Worm (Caenorhabditis elegans) whole organism, L4 larva: ENCODE results near the gene F37A4.1.
A peak's percentile ranks its signal among the peaks of the same experiment; 100 is the strongest.

ENCODE experiments used
- F44E2.7 ChIP-seq: fragments of 200-800 bp; sonication (Bioruptor generic); IDR thresholded peaks from 2 replicates; pipeline ENCODE4 v2.1.2; 2022; ENCODE audit warnings: missing genetic modification characterization, missing compliant biosample characterization
- R02D3.7 ChIP-seq: fragments of 150-350 bp; sonication (generic microtip); optimal IDR thresholded peaks from 3 replicates; lab custom pipeline; 2014; ENCODE audit warnings: missing biosample characterization, missing genetic modification characterization
- T20F7.1 ChIP-seq: fragments of 200-800 bp; sonication (Bioruptor generic); optimal IDR thresholded peaks from 2 replicates; lab custom pipeline; 2018; ENCODE audit warnings: mild to moderate bottlenecking, missing genetic modification characterization, missing compliant biosample characterization
- T26A8.4 ChIP-seq: fragments of 200-800 bp; sonication (Bioruptor generic); IDR thresholded peaks from 2 replicates; pipeline ENCODE4 v1.3.6; 2022; ENCODE audit warnings: missing genetic modification characterization, missing compliant biosample characterization
- ZK337.2 ChIP-seq: fragments of 200-800 bp; sonication (Bioruptor generic); IDR thresholded peaks from 2 replicates; pipeline ENCODE4 v1.3.6; 2022; ENCODE audit warnings: missing genetic modification reagents, missing genetic modification characterization, missing compliant biosample characterization
- aly-2 ChIP-seq: sonication (generic microtip); optimal IDR thresholded peaks from 2 replicates; lab custom pipeline; 2018; ENCODE audit warnings: missing biosample characterization, missing genetic modification characterization
- ama-1 ChIP-seq: fragments of 150-350 bp; optimal IDR thresholded peaks from 2 replicates; lab custom pipeline; 2014; ENCODE audit warnings: inconsistent platforms, mixed read lengths
- arid-1 ChIP-seq: fragments of 200-800 bp; sonication (Bioruptor generic); conservative IDR thresholded peaks from 2 replicates; pipeline ENCODE4 v1.3.6; 2022; ENCODE audit warnings: missing genetic modification reagents, missing genetic modification characterization, missing compliant biosample characterization
- ceh-28 ChIP-seq: fragments of 150-350 bp; optimal IDR thresholded peaks from 2 replicates; lab custom pipeline; 2014; ENCODE audit warnings: missing biosample characterization, missing genetic modification reagents, missing genetic modification characterization
- ceh-82 ChIP-seq: sonication (generic microtip); optimal IDR thresholded peaks from 2 replicates; lab custom pipeline; 2017; ENCODE audit warnings: missing biosample characterization, missing genetic modification characterization
- ces-1 ChIP-seq: fragments of 150-350 bp; sonication (generic microtip); optimal IDR thresholded peaks from 4 replicates; lab custom pipeline; 2014; ENCODE audit warnings: missing biosample characterization, missing genetic modification reagents, missing genetic modification characterization
- daf-12 ChIP-seq: fragments of 150-350 bp; optimal IDR thresholded peaks from 2 replicates; lab custom pipeline; 2014; ENCODE audit warnings: missing biosample characterization, missing genetic modification reagents, missing genetic modification characterization
- daf-19 ChIP-seq: fragments of 200-800 bp; sonication (Bioruptor generic); conservative IDR thresholded peaks from 2 replicates; pipeline ENCODE4 v1.3.6; 2022; ENCODE audit warnings: missing genetic modification characterization, missing compliant biosample characterization
- dmd-9 ChIP-seq: fragments of 200-800 bp; sonication (Bioruptor generic); IDR thresholded peaks from 2 replicates; pipeline ENCODE4 v1.3.6; 2022; ENCODE audit warnings: missing genetic modification reagents, missing genetic modification characterization, missing compliant biosample characterization
- dpl-1 ChIP-seq: fragments of 150-350 bp; optimal IDR thresholded peaks from 2 replicates; lab custom pipeline; 2014; ENCODE audit warnings: missing biosample characterization, missing genetic modification reagents, missing genetic modification characterization
- duxl-1 ChIP-seq: sonication (generic microtip); optimal IDR thresholded peaks from 2 replicates; lab custom pipeline; 2016; ENCODE audit warnings: mild to moderate bottlenecking, missing genetic modification characterization, moderate library complexity, missing compliant biosample characterization; ENCODE audit not compliant: poor library complexity
- egl-43 ChIP-seq: fragments of 200-800 bp; sonication (Bioruptor generic); IDR thresholded peaks from 2 replicates; pipeline ENCODE4 v1.3.6; 2022; ENCODE audit warnings: missing genetic modification reagents, missing genetic modification characterization, missing compliant biosample characterization
- hif-1 ChIP-seq, 2 experiments: sonication (generic microtip); optimal IDR thresholded peaks; 2 replicates each; lab custom pipeline; 2016 to 2017; ENCODE audit warnings: missing compliant biosample characterization in 2 of 2, missing genetic modification characterization in 2 of 2, missing genetic modification reagents in 2 of 2, missing genotype in 2 of 2, mild to moderate bottlenecking in 1 of 2
- hlh-30 ChIP-seq: sonication (generic microtip); optimal IDR thresholded peaks from 2 replicates; lab custom pipeline; 2017; ENCODE audit warnings: antibody characterized with exemption, mild to moderate bottlenecking, missing genetic modification characterization, missing compliant biosample characterization; ENCODE audit not compliant: insufficient read depth
- hmg-1.1 ChIP-seq: fragments of 200-800 bp; sonication (Bioruptor generic); IDR thresholded peaks from 2 replicates; pipeline ENCODE4 v1.3.6; 2022; ENCODE audit warnings: missing genetic modification reagents, missing genetic modification characterization, missing compliant biosample characterization
- jun-1 ChIP-seq: fragments of 150-350 bp; optimal IDR thresholded peaks from 2 replicates; lab custom pipeline; 2014; ENCODE audit warnings: missing biosample characterization, missing genetic modification reagents, missing genetic modification characterization
- lim-7 ChIP-seq: fragments of 200-800 bp; sonication (Bioruptor generic); IDR thresholded peaks from 2 replicates; pipeline ENCODE4 v1.3.6; 2022; ENCODE audit warnings: missing genetic modification characterization, missing compliant biosample characterization
- lin-13 ChIP-seq: fragments of 150-350 bp; optimal IDR thresholded peaks from 2 replicates; lab custom pipeline; 2014; ENCODE audit warnings: missing biosample characterization, missing genetic modification reagents, missing genetic modification characterization
- lin-15B ChIP-seq: fragments of 150-350 bp; sonication (generic microtip); optimal IDR thresholded peaks from 3 replicates; lab custom pipeline; 2014; ENCODE audit warnings: missing biosample characterization, missing genetic modification characterization
- lin-29 ChIP-seq: fragments of 200-800 bp; sonication (Bioruptor generic); IDR thresholded peaks from 2 replicates; pipeline ENCODE4 v1.3.6; 2022; ENCODE audit warnings: missing genetic modification reagents, missing genetic modification characterization, missing compliant biosample characterization
- lin-38 ChIP-seq: fragments of 200-800 bp; sonication (Bioruptor generic); IDR thresholded peaks from 2 replicates; pipeline ENCODE4 v1.3.6; 2022; ENCODE audit warnings: missing genetic modification reagents, missing genetic modification characterization, missing compliant biosample characterization
- lin-39 ChIP-seq: fragments of 150-350 bp; optimal IDR thresholded peaks from 2 replicates; lab custom pipeline; 2014; ENCODE audit warnings: missing biosample characterization, missing genetic modification reagents, missing genetic modification characterization
- lir-3 ChIP-seq: sonication (generic microtip); optimal IDR thresholded peaks from 2 replicates; lab custom pipeline; 2016; ENCODE audit warnings: mild to moderate bottlenecking, missing genetic modification characterization, missing compliant biosample characterization
- mdt-29 ChIP-seq: fragments of 200-800 bp; sonication (Bioruptor generic); IDR thresholded peaks from 2 replicates; pipeline ENCODE4 v1.3.6; 2022; ENCODE audit warnings: missing genetic modification reagents, missing genetic modification characterization, missing compliant biosample characterization
- mep-1 ChIP-seq: fragments of 150-350 bp; sonication (generic microtip); optimal IDR thresholded peaks from 3 replicates; lab custom pipeline; 2014; ENCODE audit warnings: missing biosample characterization, missing genetic modification characterization
- nhr-10 ChIP-seq: fragments of 150-350 bp; optimal IDR thresholded peaks from 2 replicates; lab custom pipeline; 2014; ENCODE audit warnings: missing biosample characterization, missing genetic modification characterization
- nhr-237 ChIP-seq: sonication (generic microtip); optimal IDR thresholded peaks from 2 replicates; lab custom pipeline; 2017; ENCODE audit warnings: missing biosample characterization, missing genetic modification characterization
- nhr-25 ChIP-seq: sonication (generic microtip); optimal IDR thresholded peaks from 2 replicates; lab custom pipeline; 2017; ENCODE audit warnings: missing genetic modification characterization, mild to moderate bottlenecking, missing compliant biosample characterization, antibody characterized with exemption, moderate library complexity, borderline replicate concordance; ENCODE audit not compliant: insufficient read depth
- nhr-42 ChIP-seq: fragments of 200-800 bp; sonication (Bioruptor generic); IDR thresholded peaks from 2 replicates; pipeline ENCODE4 v1.3.6; 2022; ENCODE audit warnings: missing genetic modification characterization, missing compliant biosample characterization
- nhr-48 ChIP-seq: sonication (generic microtip); optimal IDR thresholded peaks from 2 replicates; lab custom pipeline; 2016; ENCODE audit warnings: mild to moderate bottlenecking, missing genetic modification characterization, missing compliant biosample characterization
- nhr-77 ChIP-seq: fragments of 150-350 bp; optimal IDR thresholded peaks from 2 replicates; lab custom pipeline; 2014; ENCODE audit warnings: missing biosample characterization, missing genetic modification characterization
- pha-4 ChIP-seq, 2 experiments: fragments of 150-350 bp in 1 of 2; fragments of 200-800 bp in 1 of 2; sonication (Bioruptor generic) in 1 of 2; IDR thresholded peaks in 1 of 2; optimal IDR thresholded peaks in 1 of 2; 2 replicates each; pipeline versions ENCODE4 v1.3.6 to Lab custom; 2014 to 2022; ENCODE audit warnings: missing genetic modification characterization in 2 of 2, missing genetic modification reagents in 2 of 2, missing biosample characterization in 1 of 2, missing compliant biosample characterization in 1 of 2
- pqm-1 ChIP-seq: sonication (generic microtip); optimal IDR thresholded peaks from 2 replicates; lab custom pipeline; 2017; ENCODE audit warnings: missing biosample characterization, missing genetic modification characterization
- sdz-12 ChIP-seq: fragments of 200-800 bp; sonication (Bioruptor generic); optimal IDR thresholded peaks from 2 replicates; lab custom pipeline; 2018; ENCODE audit warnings: mild to moderate bottlenecking, missing genetic modification characterization, missing compliant biosample characterization
- skn-1 ChIP-seq: fragments of 150-350 bp; optimal IDR thresholded peaks from 2 replicates; lab custom pipeline; 2014; ENCODE audit warnings: missing biosample characterization, missing genetic modification characterization
- snpc-1.2 ChIP-seq: fragments of 200-800 bp; sonication (Bioruptor generic); IDR thresholded peaks from 2 replicates; pipeline ENCODE4 v1.3.6; 2022; ENCODE audit warnings: missing genetic modification reagents, missing genetic modification characterization, missing compliant biosample characterization
- tag-97 ChIP-seq: fragments of 200-800 bp; sonication (Bioruptor generic); IDR thresholded peaks from 2 replicates; pipeline ENCODE4 v1.3.6; 2022; ENCODE audit warnings: missing genetic modification characterization, missing compliant biosample characterization
- tra-1 ChIP-seq: fragments of 200-800 bp; sonication (Bioruptor generic); IDR thresholded peaks from 2 replicates; pipeline ENCODE4 v1.3.6; 2022; ENCODE audit warnings: missing genetic modification reagents, missing genetic modification characterization, missing compliant biosample characterization
- unc-130 ChIP-seq: sonication (generic microtip); optimal IDR thresholded peaks from 2 replicates; lab custom pipeline; 2016; ENCODE audit warnings: missing genetic modification reagents, missing genetic modification characterization, missing compliant biosample characterization
- unc-62 ChIP-seq, 3 experiments: fragments of 150-350 bp in 1 of 3; sonication (generic microtip); optimal IDR thresholded peaks in 2 of 3; peaks in 1 of 3; 1 replicate in 1 of 3; 2 replicates in 2 of 3; lab custom pipeline; 2014 to 2017; ENCODE audit warnings: missing biosample characterization in 3 of 3, missing genetic modification characterization in 3 of 3, missing genetic modification reagents in 3 of 3, missing genotype in 1 of 3
- vab-7 ChIP-seq: fragments of 200-800 bp; sonication (Bioruptor generic); IDR thresholded peaks from 2 replicates; pipeline ENCODE4 v1.3.6; 2022; ENCODE audit warnings: missing genetic modification reagents, missing genetic modification characterization, missing compliant biosample characterization
- zip-11 ChIP-seq: fragments of 200-800 bp; sonication (Bioruptor generic); IDR thresholded peaks from 2 replicates; pipeline ENCODE4 v1.3.6; 2022; ENCODE audit warnings: missing genetic modification characterization, missing compliant biosample characterization

F37A4.1 gene

ce11 chrIII:6731285-6731684 lies 8.1 kb downstream of the F37A4.1 start:
- TF ChIP-seq R02D3.7 (no peak), dpl-1 (GFP tag; lab: Kevin White, UChicago) (peak; percentile 14)

- TF ChIP-seq nhr-10 (tag; lab: Kevin White, UChicago), result no peak
- no peak for TF ChIP-seq pha-4 (GFP tag; IDR thresholded peaks at IDR 0.05; lab: Robert Waterston, UW)
- no peak for TF ChIP-seq pha-4 (tag; optimal IDR thresholded peaks at IDR 0.05; lab: Kevin White, UChicago)
- no peak for TF ChIP-seq ama-1 (lab: Kevin White, UChicago)
- no peak for TF ChIP-seq sdz-12 (GFP tag; lab: Kevin White, UChicago)
- no peak for TF ChIP-seq hlh-30 (tag; lab: Kevin White, UChicago)
- TF ChIP-seq lin-39 (tag; lab: Kevin White, UChicago), result no peak
- no peak for TF ChIP-seq tra-1 (GFP tag; lab: Robert Waterston, UW)
- TF ChIP-seq daf-19 (GFP tag; lab: Robert Waterston, UW), result no peak
- TF ChIP-seq daf-12, result no peak
- TF ChIP-seq ces-1 (GFP tag; lab: Kevin White, UChicago), result no peak
- no peak for TF ChIP-seq jun-1 (tag; lab: Kevin White, UChicago)
- TF ChIP-seq lin-13 (GFP tag; lab: Kevin White, UChicago), result no peak
- no peak for TF ChIP-seq F44E2.7
- TF ChIP-seq duxl-1 (tag; lab: Kevin White, UChicago), result no peak
- no peak for TF ChIP-seq dpl-1 (GFP tag; lab: Kevin White, UChicago)
- no peak for TF ChIP-seq ceh-28 (tag; lab: Kevin White, UChicago)
- TF ChIP-seq dmd-9 (GFP tag; lab: Robert Waterston, UW), result no peak
- no peak for TF ChIP-seq lir-3
- TF ChIP-seq T26A8.4, result no peak
- TF ChIP-seq lim-7 (GFP tag; lab: Robert Waterston, UW), result no peak
Observed at ce11 chrIII:6734420-6734819, 11.2 kb downstream of the F37A4.1 start, which contains the start of gene Y102E9.3. Gene Y102E9.3, minus strand, starts transcription at chrIII:6734520.

- TF ChIP-seq skn-1 (tag; lab: Kevin White, UChicago) (no peak), snpc-1.2 (no peak), mep-1 (no peak), arid-1 (GFP tag; lab: Robert Waterston, UW) (no peak), nhr-10 (tag; lab: Kevin White, UChicago) (no peak), aly-2 (tag; lab: Kevin White, UChicago) (no peak), mdt-29 (no peak), unc-130 (GFP tag; lab: Kevin White, UChicago) (no peak), sdz-12 (GFP tag; lab: Kevin White, UChicago) (no peak), ZK337.2 (no peak), nhr-42 (GFP tag; lab: Robert Waterston, UW) (no peak), tag-97 (no peak), zip-11 (no peak), egl-43 (GFP tag; lab: Robert Waterston, UW) (no peak)
Observed at ce11 chrIII:6736566-6736965, 13.4 kb downstream of the F37A4.1 start, which contains the start of gene Y102E9.6. Gene Y102E9.6, minus strand, starts transcription at chrIII:6736666.

- TF ChIP-seq nhr-237 (tag; lab: Kevin White, UChicago), result no peak
- TF ChIP-seq ceh-82 (tag; lab: Kevin White, UChicago), result no peak
- TF ChIP-seq lin-29 (GFP tag; lab: Robert Waterston, UW), result no peak
- no peak for TF ChIP-seq nhr-25 (tag; lab: Kevin White, UChicago)
- TF ChIP-seq nhr-77 (tag; lab: Kevin White, UChicago), result no peak
- no peak for TF ChIP-seq lin-15B (tag; lab: Kevin White, UChicago)
- no peak for TF ChIP-seq hmg-1.1 (GFP tag; lab: Robert Waterston, UW)
- no peak for TF ChIP-seq vab-7 (GFP tag; lab: Robert Waterston, UW)
- no peak for TF ChIP-seq pqm-1 (tag; lab: Kevin White, UChicago)
- no peak for TF ChIP-seq nhr-48 (tag; lab: Kevin White, UChicago)
- TF ChIP-seq T20F7.1, result no peak
- TF ChIP-seq unc-62 (GFP tag; optimal IDR thresholded peaks at IDR 0.05 in 1 of 2; lab: Kevin White, UChicago), result no peak
- no peak for TF ChIP-seq unc-62 (tag; optimal IDR thresholded peaks at IDR 0.05; lab: Kevin White, UChicago)
- TF ChIP-seq lir-3, result no peak
- TF ChIP-seq tag-97, result no peak
- no peak for TF ChIP-seq hif-1 (tag; optimal IDR thresholded peaks at IDR 0.05; lab: Kevin White, UChicago)
- TF ChIP-seq lim-7 (GFP tag; lab: Robert Waterston, UW), result no peak
- TF ChIP-seq lin-38 (GFP tag; lab: Robert Waterston, UW), result no peak
- TF ChIP-seq daf-19 (GFP tag; lab: Robert Waterston, UW), result no peak
Observed at ce11 chrIII:6736971-6737370, 13.8 kb downstream of the F37A4.1 start, which contains the start of gene K07E12.2. Gene K07E12.2, plus strand, starts transcription at chrIII:6737271.
